Fruit fly (Drosophila melanogaster) whole organism, embryonic: ENCODE measurements around the gene CG46456.
A peak's percentile ranks its signal among the peaks of the same experiment; 100 is the strongest.

Experiments
- ATbp ChIP-seq: fragments of 200-800 bp; sonication (Bioruptor generic); optimal IDR thresholded peaks from 2 replicates; lab custom pipeline; 2017; ENCODE audit warnings: missing biosample characterization, mild to moderate bottlenecking, missing genetic modification characterization, missing genetic modification reagents
- Asciz ChIP-seq: fragments of 200-800 bp; sonication (Bioruptor generic); optimal IDR thresholded peaks from 2 replicates; lab custom pipeline; 2017; ENCODE audit warnings: missing biosample characterization, mild to moderate bottlenecking, missing genetic modification characterization, missing genetic modification reagents
- Atf3 ChIP-seq: fragments of 200-800 bp; sonication (Bioruptor generic); optimal IDR thresholded peaks from 3 replicates; lab custom pipeline; 2016; ENCODE audit warnings: missing biosample characterization, missing genetic modification characterization
- BtbVII ChIP-seq: fragments of 200-800 bp; sonication (Bioruptor generic); optimal IDR thresholded peaks from 3 replicates; lab custom pipeline; 2017; ENCODE audit warnings: missing biosample characterization, mild to moderate bottlenecking, missing genetic modification characterization
- CG10462 ChIP-seq: fragments of 200-800 bp; sonication (Bioruptor generic); optimal IDR thresholded peaks from 2 replicates; lab custom pipeline; 2016; ENCODE audit warnings: missing biosample characterization, missing genetic modification characterization
- CG11085 ChIP-seq: fragments of 200-800 bp; sonication (Bioruptor generic); IDR thresholded peaks from 2 replicates; pipeline ENCODE4 v1.3.6; 2022; ENCODE audit warnings: missing biosample characterization, missing genetic modification characterization
- CG11093 ChIP-seq: fragments of 200-800 bp; sonication (Bioruptor generic); IDR thresholded peaks from 3 replicates; pipeline ENCODE4 v1.3.6; 2022; ENCODE audit warnings: missing biosample characterization, missing genetic modification characterization
- CG12071 ChIP-seq: fragments of 200-800 bp; sonication (Bioruptor generic); optimal IDR thresholded peaks from 3 replicates; lab custom pipeline; 2018; ENCODE audit warnings: missing biosample characterization, mild to moderate bottlenecking, missing genetic modification characterization
- CG1603 ChIP-seq: fragments of 200-800 bp; sonication (Bioruptor generic); optimal IDR thresholded peaks from 2 replicates; lab custom pipeline; 2019; ENCODE audit warnings: missing biosample characterization, mild to moderate bottlenecking, missing genetic modification characterization, moderate library complexity
- CG18599 ChIP-seq: fragments of 200-800 bp; sonication (Bioruptor generic); optimal IDR thresholded peaks from 3 replicates; lab custom pipeline; 2017; ENCODE audit warnings: missing biosample characterization, missing genetic modification characterization, mild to moderate bottlenecking, moderate library complexity, missing genetic modification reagents
- CG18619 ChIP-seq: fragments of 200-800 bp; sonication (Bioruptor generic); optimal IDR thresholded peaks from 3 replicates; lab custom pipeline; 2017; ENCODE audit warnings: missing biosample characterization, mild to moderate bottlenecking, missing genetic modification characterization
- CG18764 ChIP-seq: fragments of 200-800 bp; sonication (Bioruptor generic); optimal IDR thresholded peaks from 3 replicates; lab custom pipeline; 2016; ENCODE audit warnings: missing biosample characterization, missing genetic modification characterization
- CG2129 ChIP-seq: fragments of 200-800 bp; sonication (Bioruptor generic); IDR thresholded peaks from 2 replicates; pipeline ENCODE4 v1.3.6; 2022; ENCODE audit warnings: missing biosample characterization, missing genetic modification characterization; ENCODE audit not compliant: partially characterized antibody
- CG3995 ChIP-seq: fragments of 200-800 bp; sonication (Bioruptor generic); optimal IDR thresholded peaks from 3 replicates; lab custom pipeline; 2016; ENCODE audit warnings: missing biosample characterization, missing genetic modification characterization
- CG5180 ChIP-seq: fragments of 200-800 bp; sonication (Bioruptor generic); optimal IDR thresholded peaks from 3 replicates; lab custom pipeline; 2017; ENCODE audit warnings: missing biosample characterization, missing genetic modification characterization, mild to moderate bottlenecking, moderate library complexity, missing genetic modification reagents
- CG6791 ChIP-seq: fragments of 200-800 bp; sonication (Bioruptor generic); IDR thresholded peaks from 3 replicates; pipeline ENCODE4 v1.3.6; 2022; ENCODE audit warnings: missing biosample characterization, missing genetic modification characterization; ENCODE audit not compliant: partially characterized antibody
- CG9797 ChIP-seq: fragments of 200-800 bp; sonication (Bioruptor generic); optimal IDR thresholded peaks from 3 replicates; lab custom pipeline; 2018; ENCODE audit warnings: missing biosample characterization, mild to moderate bottlenecking, missing genetic modification characterization
- CG9876 ChIP-seq: fragments of 200-800 bp; sonication (Bioruptor generic); optimal IDR thresholded peaks from 2 replicates; lab custom pipeline; 2016; ENCODE audit warnings: missing biosample characterization, missing genetic modification characterization
- Camta ChIP-seq: fragments of 200-800 bp; sonication (Bioruptor generic); optimal IDR thresholded peaks from 2 replicates; lab custom pipeline; 2016; ENCODE audit warnings: missing biosample characterization, missing genetic modification characterization
- D19A ChIP-seq: fragments of 200-800 bp; optimal IDR thresholded peaks from 3 replicates; lab custom pipeline; 2019; ENCODE audit warnings: missing biosample characterization, mild to moderate bottlenecking, missing genetic modification characterization, moderate library complexity
- Elba2 ChIP-seq: fragments of 200-800 bp; sonication (Bioruptor generic); optimal IDR thresholded peaks from 3 replicates; lab custom pipeline; 2016; ENCODE audit warnings: missing biosample characterization, missing genetic modification characterization
- Ets65A ChIP-seq: fragments of 200-800 bp; sonication (Bioruptor generic); peaks from one replicate; lab custom pipeline; 2016; ENCODE audit warnings: missing biosample characterization, missing genetic modification characterization
- Gug ChIP-seq: fragments of 200-800 bp; sonication (Bioruptor generic); IDR thresholded peaks from 4 replicates; pipeline ENCODE4 v1.3.6; 2022; ENCODE audit warnings: missing biosample characterization, missing genetic modification characterization
- H15 ChIP-seq: fragments of 200-800 bp; sonication (Bioruptor generic); IDR thresholded peaks from 3 replicates; pipeline ENCODE4 v1.3.6; 2022; ENCODE audit warnings: missing biosample characterization, missing genetic modification characterization
- MBD-R2 ChIP-seq: fragments of 200-800 bp; sonication (Bioruptor generic); IDR thresholded peaks from 2 replicates; pipeline ENCODE4 v1.3.6; 2022; ENCODE audit warnings: missing biosample characterization, missing genetic modification characterization
- NK7.1 ChIP-seq: fragments of 200-800 bp; sonication (Bioruptor generic); optimal IDR thresholded peaks from 3 replicates; lab custom pipeline; 2016; ENCODE audit warnings: missing biosample characterization, missing genetic modification characterization
- Nf-YC ChIP-seq: fragments of 200-800 bp; optimal IDR thresholded peaks from 3 replicates; lab custom pipeline; 2019; ENCODE audit warnings: missing biosample characterization, mild to moderate bottlenecking, missing genetic modification characterization, moderate library complexity
- Rfx ChIP-seq: fragments of 200-800 bp; sonication (Bioruptor generic); IDR thresholded peaks from 2 replicates; pipeline ENCODE4 v1.3.6; 2022; ENCODE audit warnings: missing biosample characterization, missing genetic modification characterization
- Sin3A ChIP-seq: fragments of >200 bp; optimal IDR thresholded peaks from 2 replicates; lab custom pipeline; 2018
- Xrp1 ChIP-seq: fragments of 200-800 bp; sonication (Bioruptor generic); IDR thresholded peaks from 2 replicates; pipeline ENCODE4 v1.3.6; 2022; ENCODE audit warnings: missing biosample characterization, missing genetic modification characterization
- br ChIP-seq: fragments of >200 bp; optimal IDR thresholded peaks from 2 replicates; lab custom pipeline; 2017
- crol ChIP-seq: fragments of 200-800 bp; sonication (Bioruptor generic); IDR thresholded peaks from 2 replicates; pipeline ENCODE4 v1.3.6; 2022; ENCODE audit warnings: missing biosample characterization, missing genetic modification characterization
- fru ChIP-seq: fragments of >200 bp; optimal IDR thresholded peaks from 2 replicates; lab custom pipeline; 2017
- gem ChIP-seq: fragments of 200-800 bp; sonication (Bioruptor generic); optimal IDR thresholded peaks from 2 replicates; lab custom pipeline; 2019; ENCODE audit warnings: missing biosample characterization, mild to moderate bottlenecking, missing genetic modification characterization, moderate library complexity
- her ChIP-seq: fragments of 200-800 bp; sonication (Bioruptor generic); optimal IDR thresholded peaks from 2 replicates; lab custom pipeline; 2016; ENCODE audit warnings: missing biosample characterization, missing genetic modification characterization
- hkb ChIP-seq, 2 experiments: fragments of 200-800 bp in 1 of 2; fragments of >200 bp in 1 of 2; sonication (Bioruptor generic) in 1 of 2; IDR thresholded peaks in 1 of 2; optimal IDR thresholded peaks in 1 of 2; 2 replicates each; pipeline versions ENCODE4 v1.3.6 to Lab custom; 2017 to 2022; ENCODE audit warnings: missing biosample characterization in 1 of 2, missing genetic modification characterization in 1 of 2
- inv ChIP-seq: fragments of 200-800 bp; sonication (Bioruptor generic); IDR thresholded peaks from 2 replicates; pipeline ENCODE4 v1.3.6; 2022; ENCODE audit warnings: missing biosample characterization, missing genetic modification characterization; ENCODE audit not compliant: partially characterized antibody
- jing ChIP-seq: fragments of 200-800 bp; sonication (Bioruptor generic); optimal IDR thresholded peaks from 2 replicates; lab custom pipeline; 2018; ENCODE audit warnings: missing biosample characterization, mild to moderate bottlenecking, missing genetic modification characterization
- knrl ChIP-seq: fragments of 200-800 bp; sonication (Bioruptor generic); IDR thresholded peaks from 3 replicates; pipeline ENCODE4 v1.3.6; 2022; ENCODE audit warnings: missing biosample characterization, missing genetic modification characterization; ENCODE audit not compliant: partially characterized antibody
- nom ChIP-seq: fragments of 200-800 bp; sonication (Bioruptor generic); optimal IDR thresholded peaks from 2 replicates; lab custom pipeline; 2017; ENCODE audit warnings: missing biosample characterization, missing genetic modification characterization, mild to moderate bottlenecking, moderate library complexity, missing genetic modification reagents
- onecut ChIP-seq: fragments of 200-800 bp; sonication (Bioruptor generic); IDR thresholded peaks from 2 replicates; pipeline ENCODE4 v1.3.6; 2022; ENCODE audit warnings: missing biosample characterization, missing genetic modification characterization
- pita ChIP-seq: fragments of 200-800 bp; sonication (Bioruptor generic); optimal IDR thresholded peaks from 2 replicates; lab custom pipeline; 2017; ENCODE audit warnings: missing biosample characterization, mild to moderate bottlenecking, missing genetic modification characterization
- pnt ChIP-seq: fragments of 200-800 bp; sonication (Bioruptor generic); optimal IDR thresholded peaks from 3 replicates; lab custom pipeline; 2016; ENCODE audit warnings: missing biosample characterization, missing genetic modification characterization
- ro ChIP-seq: fragments of 200-800 bp; sonication (Bioruptor generic); IDR thresholded peaks from 2 replicates; pipeline ENCODE4 v1.3.6; 2022; ENCODE audit warnings: missing biosample characterization, missing genetic modification characterization
- so ChIP-seq: fragments of 200-800 bp; sonication (Bioruptor generic); IDR thresholded peaks from 3 replicates; pipeline ENCODE4 v1.3.6; 2022; ENCODE audit warnings: missing biosample characterization, missing genetic modification characterization
- tll ChIP-seq, 2 experiments: fragments of 200-800 bp in 1 of 2; fragments of >200 bp in 1 of 2; sonication (Bioruptor generic) in 1 of 2; optimal IDR thresholded peaks; 2 replicates each; lab custom pipeline; 2017 to 2019; ENCODE audit warnings: missing biosample characterization in 2 of 2, missing genetic modification characterization in 2 of 2, mild to moderate bottlenecking in 1 of 2, moderate library complexity in 1 of 2
- toy ChIP-seq: fragments of 200-800 bp; sonication (Bioruptor generic); IDR thresholded peaks from 2 replicates; pipeline ENCODE4 v1.3.6; 2022; ENCODE audit warnings: missing biosample characterization, missing genetic modification characterization
- twi ChIP-seq: fragments of 200-800 bp; optimal IDR thresholded peaks from 2 replicates; lab custom pipeline; 2019; ENCODE audit warnings: missing biosample characterization, mild to moderate bottlenecking, missing genetic modification characterization, moderate library complexity
- usp ChIP-seq: fragments of >200 bp; optimal IDR thresholded peaks from 2 replicates; lab custom pipeline; 2017; ENCODE audit warnings: missing biosample characterization, missing genetic modification characterization
- wek ChIP-seq: fragments of 200-800 bp; sonication (Bioruptor generic); optimal IDR thresholded peaks from 3 replicates; lab custom pipeline; 2018; ENCODE audit warnings: missing biosample characterization, mild to moderate bottlenecking, missing genetic modification characterization, moderate library complexity

Gene CG46456

dm6 chr3L:5355074-5355790 is at the start of gene CG46456 (continued):
- TF ChIP-seq Elba2 (GFP tag; lab: Kevin White, UChicago): no peak
- TF ChIP-seq crol (GFP tag; lab: Robert Waterston, UW): peak; percentile 49; the same call in 1 of the 2 replicates
- peak; percentile 73 for TF ChIP-seq CG18764 (GFP tag; lab: Kevin White, UChicago)
- TF ChIP-seq CG18619 (GFP tag; lab: Kevin White, UChicago): peak; percentile 90
- TF ChIP-seq pnt (GFP tag; lab: Kevin White, UChicago): no peak
- no peak for TF ChIP-seq Ets65A (GFP tag; lab: Kevin White, UChicago)
- TF ChIP-seq toy (GFP tag; lab: Robert Waterston, UW): peak; percentile 81
- no peak for TF ChIP-seq tll (GFP tag; optimal IDR thresholded peaks at IDR 0.05; lab: Kevin White, UChicago)
- no peak for TF ChIP-seq pita (GFP tag; lab: Kevin White, UChicago)
- no peak for TF ChIP-seq knrl (GFP tag; lab: Robert Waterston, UW)
- no peak for TF ChIP-seq CG2129 (GFP tag; lab: Robert Waterston, UW)
- TF ChIP-seq Nf-YC (tag; lab: Kevin White, UChicago): peak; percentile 85
- no peak for TF ChIP-seq Sin3A (lab: Kevin White, UChicago)
- TF ChIP-seq fru (lab: Kevin White, UChicago): no peak
- peak; percentile 70; the same call in 1 of the 2 replicates for TF ChIP-seq CG11085
- peak; percentile 91 for TF ChIP-seq twi
- TF ChIP-seq her (GFP tag; lab: Kevin White, UChicago): no peak
- TF ChIP-seq CG12071 (GFP tag; lab: Kevin White, UChicago): peak; percentile 90
- TF ChIP-seq ATbp (GFP tag; lab: Kevin White, UChicago): peak; percentile 93
- 0 out of 2 replicates have a peak, but pooled peaks have one; percentile 25 for TF ChIP-seq inv
- TF ChIP-seq onecut (GFP tag; lab: Robert Waterston, UW): peak; percentile 86
- peak; percentile 83 for TF ChIP-seq CG5180
- TF ChIP-seq Rfx (GFP tag; lab: Robert Waterston, UW): peak; percentile 94
- peak; percentile 60 for TF ChIP-seq Camta (GFP tag; lab: Kevin White, UChicago)
- TF ChIP-seq Atf3 (GFP tag; lab: Kevin White, UChicago): peak; percentile 27
- TF ChIP-seq nom (GFP tag; lab: Kevin White, UChicago): peak; percentile 91
- peak; percentile 85 for TF ChIP-seq CG11093 (GFP tag; lab: Robert Waterston, UW)
- no peak for TF ChIP-seq br
- TF ChIP-seq NK7.1 (GFP tag; lab: Kevin White, UChicago): peak; percentile 40
- peak; percentile 45; the same call in 1 of the 2 replicates for TF ChIP-seq ro (GFP tag; lab: Robert Waterston, UW)
- peak; percentile 96 for TF ChIP-seq BtbVII (GFP tag; lab: Kevin White, UChicago)
- TF ChIP-seq Gug: peak; percentile 21; the same call in 2 of the 4 replicates
- TF ChIP-seq CG6791 (GFP tag; lab: Robert Waterston, UW): no peak
- peak; percentile 89 for TF ChIP-seq Asciz (GFP tag; lab: Kevin White, UChicago)
- no peak for TF ChIP-seq usp (GFP tag; lab: Kevin White, UChicago)
- TF ChIP-seq CG18599: peak; percentile 98
- peak; percentile 56 for TF ChIP-seq wek (GFP tag; lab: Kevin White, UChicago)
- TF ChIP-seq CG10462 (GFP tag; lab: Kevin White, UChicago): peak; percentile 77
- peak; percentile 41 for TF ChIP-seq CG9797 (GFP tag; lab: Kevin White, UChicago)
- TF ChIP-seq H15: peak; percentile 85
- TF ChIP-seq Xrp1: peak; percentile 97
- no peak for TF ChIP-seq CG9876 (GFP tag; lab: Kevin White, UChicago)
- TF ChIP-seq so (GFP tag; lab: Robert Waterston, UW): peak; percentile 96
- TF ChIP-seq jing (GFP tag; lab: Kevin White, UChicago): peak; percentile 68
- peak; percentile 98 for TF ChIP-seq gem (tag; lab: Kevin White, UChicago)
- peak; percentile 67 for TF ChIP-seq CG1603 (tag; lab: Kevin White, UChicago)
- TF ChIP-seq MBD-R2 (GFP tag; lab: Robert Waterston, UW): peak; percentile 68; the same call in 1 of the 2 replicates
- TF ChIP-seq hkb (optimal IDR thresholded peaks at IDR 0.05; lab: Kevin White, UChicago): no peak
- peak; percentile 95 for TF ChIP-seq hkb (GFP tag; IDR thresholded peaks at IDR 0.05; lab: Robert Waterston, UW)
- TF ChIP-seq CG3995 (GFP tag; lab: Kevin White, UChicago): peak; percentile 73
- TF ChIP-seq D19A (tag; lab: Kevin White, UChicago): peak; percentile 95
